Worm (Caenorhabditis elegans) whole organism, L3 larva: ENCODE data around the gene F17H10.2.
A peak's percentile ranks its signal among the peaks of the same experiment; 100 is the strongest.

Experiments
- R02D3.7 ChIP-seq: fragments of 150-350 bp; optimal IDR thresholded peaks from 2 replicates; lab custom pipeline; 2014; ENCODE audit warnings: missing biosample characterization, missing genetic modification characterization
- ceh-28 ChIP-seq: fragments of 150-350 bp; optimal IDR thresholded peaks from 2 replicates; lab custom pipeline; 2014; ENCODE audit warnings: missing biosample characterization, missing genetic modification reagents, missing genetic modification characterization
- ceh-82 ChIP-seq: fragments of 150-350 bp; optimal IDR thresholded peaks from 2 replicates; lab custom pipeline; 2014; ENCODE audit warnings: missing biosample characterization, missing genetic modification characterization
- egl-27 ChIP-seq: sonication (generic microtip); optimal IDR thresholded peaks from 4 replicates; lab custom pipeline; 2017; ENCODE audit warnings: missing biosample characterization, missing genetic modification reagents, missing genetic modification characterization
- egl-5 ChIP-seq: fragments of 150-350 bp; optimal IDR thresholded peaks from 2 replicates; lab custom pipeline; 2017; ENCODE audit warnings: missing biosample characterization, missing genetic modification reagents, missing genetic modification characterization, inconsistent platforms
- elt-1 ChIP-seq: fragments of 150-350 bp; optimal IDR thresholded peaks from 2 replicates; lab custom pipeline; 2014; ENCODE audit warnings: missing biosample characterization, missing genetic modification characterization
- elt-2 ChIP-seq: sonication (generic microtip); optimal IDR thresholded peaks from 2 replicates; lab custom pipeline; 2016; ENCODE audit warnings: missing genetic modification reagents, mild to moderate bottlenecking, missing genetic modification characterization, missing compliant biosample characterization
- elt-3 ChIP-seq, 3 experiments: fragments of 150-350 bp in 1 of 3; sonication (generic microtip) in 2 of 3; optimal IDR thresholded peaks; 2 replicates in 2 of 3; 4 replicates in 1 of 3; lab custom pipeline; 2014 to 2017; ENCODE audit warnings: missing biosample characterization in 3 of 3, missing genetic modification characterization in 3 of 3
- eor-1 ChIP-seq, 2 experiments: fragments of 150-350 bp; optimal IDR thresholded peaks; 2 replicates each; lab custom pipeline; 2014 to 2018; ENCODE audit warnings: missing biosample characterization in 2 of 2, missing genetic modification characterization in 2 of 2
- fkh-2 ChIP-seq: fragments of 150-350 bp; optimal IDR thresholded peaks from 2 replicates; lab custom pipeline; 2014; ENCODE audit warnings: missing biosample characterization, missing genetic modification reagents, missing genetic modification characterization
- fos-1 ChIP-seq: fragments of 150-350 bp; optimal IDR thresholded peaks from 2 replicates; lab custom pipeline; 2014; ENCODE audit warnings: missing biosample characterization, missing genetic modification characterization
- hmg-11 ChIP-seq: sonication (generic microtip); optimal IDR thresholded peaks from 2 replicates; lab custom pipeline; 2016; ENCODE audit warnings: missing genetic modification characterization, missing compliant biosample characterization
- jun-1 ChIP-seq: fragments of 150-350 bp; optimal IDR thresholded peaks from 2 replicates; lab custom pipeline; 2014; ENCODE audit warnings: missing biosample characterization, missing genetic modification reagents, missing genetic modification characterization
- lin-15B ChIP-seq: fragments of 150-350 bp; optimal IDR thresholded peaks from 2 replicates; lab custom pipeline; 2014; ENCODE audit warnings: missing biosample characterization, missing genetic modification characterization
- lsy-12 ChIP-seq: sonication (generic microtip); optimal IDR thresholded peaks from 2 replicates; lab custom pipeline; 2016; ENCODE audit warnings: mild to moderate bottlenecking, missing genetic modification characterization, missing compliant biosample characterization
- mdl-1 ChIP-seq: fragments of 150-350 bp; optimal IDR thresholded peaks from 2 replicates; lab custom pipeline; 2014; ENCODE audit warnings: missing biosample characterization, missing genetic modification characterization
- mml-1 ChIP-seq: fragments of 150-350 bp; sonication (generic microtip); optimal IDR thresholded peaks from 3 replicates; lab custom pipeline; 2014; ENCODE audit warnings: missing biosample characterization, missing genetic modification characterization
- nfya-1 ChIP-seq: sonication (generic microtip); optimal IDR thresholded peaks from 2 replicates; lab custom pipeline; 2017; ENCODE audit warnings: missing genetic modification characterization, mild to moderate bottlenecking, missing compliant biosample characterization, antibody characterized with exemption, moderate library complexity; ENCODE audit not compliant: insufficient read depth
- nhr-11 ChIP-seq: fragments of 150-350 bp; optimal IDR thresholded peaks from 2 replicates; lab custom pipeline; 2014; ENCODE audit warnings: missing biosample characterization, missing genetic modification characterization
- nhr-12 ChIP-seq: fragments of 150-350 bp; optimal IDR thresholded peaks from 2 replicates; lab custom pipeline; 2014; ENCODE audit warnings: missing biosample characterization, missing genetic modification characterization
- nhr-23 ChIP-seq: fragments of 150-350 bp; optimal IDR thresholded peaks from 2 replicates; lab custom pipeline; 2014; ENCODE audit warnings: missing biosample characterization, missing genetic modification reagents, missing genetic modification characterization
- nhr-237 ChIP-seq: fragments of 150-350 bp; optimal IDR thresholded peaks from 2 replicates; lab custom pipeline; 2014; ENCODE audit warnings: missing biosample characterization, missing genetic modification characterization
- nhr-25 ChIP-seq: sonication (generic microtip); optimal IDR thresholded peaks from 2 replicates; lab custom pipeline; 2017; ENCODE audit warnings: missing biosample characterization, missing genetic modification characterization
- nhr-43 ChIP-seq: sonication (generic microtip); optimal IDR thresholded peaks from 2 replicates; lab custom pipeline; 2016; ENCODE audit warnings: mild to moderate bottlenecking, missing genetic modification characterization, missing compliant biosample characterization; ENCODE audit not compliant: poor library complexity, severe bottlenecking
- nhr-67 ChIP-seq: fragments of 150-350 bp; optimal IDR thresholded peaks from 2 replicates; lab custom pipeline; 2014; ENCODE audit warnings: missing biosample characterization, missing genetic modification characterization
- nhr-76 ChIP-seq: fragments of 150-350 bp; sonication (generic microtip); optimal IDR thresholded peaks from 5 replicates; lab custom pipeline; 2014; ENCODE audit warnings: missing biosample characterization, missing genetic modification characterization
- pha-4 ChIP-seq: fragments of 150-350 bp; optimal IDR thresholded peaks from 2 replicates; lab custom pipeline; 2014; ENCODE audit warnings: missing biosample characterization, missing genetic modification reagents, missing genetic modification characterization
- pqm-1 ChIP-seq: fragments of 150-350 bp; optimal IDR thresholded peaks from 2 replicates; lab custom pipeline; 2017; ENCODE audit warnings: missing biosample characterization, missing genetic modification characterization, inconsistent platforms
- sea-2 ChIP-seq: fragments of 150-350 bp; sonication (generic microtip); optimal IDR thresholded peaks from 4 replicates; lab custom pipeline; 2014; ENCODE audit warnings: missing biosample characterization, missing genetic modification reagents, missing genetic modification characterization
- skn-1 ChIP-seq: fragments of 150-350 bp; optimal IDR thresholded peaks from 2 replicates; lab custom pipeline; 2014; ENCODE audit warnings: missing biosample characterization, missing genetic modification characterization
- snpc-4 ChIP-seq: fragments of 150-350 bp; optimal IDR thresholded peaks from 2 replicates; lab custom pipeline; 2014; ENCODE audit warnings: missing biosample characterization, missing genetic modification characterization
- tbx-2 ChIP-seq: sonication (generic microtip); optimal IDR thresholded peaks from 2 replicates; lab custom pipeline; 2016; ENCODE audit warnings: mild to moderate bottlenecking, missing genetic modification characterization, missing compliant biosample characterization
- unc-62 ChIP-seq: fragments of 150-350 bp; sonication (generic microtip); optimal IDR thresholded peaks from 4 replicates; lab custom pipeline; 2014; ENCODE audit warnings: missing biosample characterization, missing genetic modification reagents, missing genetic modification characterization
- zag-1 ChIP-seq: fragments of 150-350 bp; optimal IDR thresholded peaks from 2 replicates; lab custom pipeline; 2014; ENCODE audit warnings: missing biosample characterization, missing genetic modification characterization
- ztf-11 ChIP-seq: fragments of 150-350 bp; optimal IDR thresholded peaks from 2 replicates; lab custom pipeline; 2014; ENCODE audit warnings: missing biosample characterization, missing genetic modification characterization

F17H10.2 gene

ce11 chrX:13113457-13113856 is at the start of gene F17H10.2:
TSS of gene F17H10.2 (plus strand) at chrX:13113772.
- TF ChIP-seq pha-4 (tag; lab: Kevin White, UChicago) (no peak), nhr-25 (tag; lab: Kevin White, UChicago) (peak; percentile 63), nfya-1 (no peak), snpc-4 (tag; lab: Kevin White, UChicago) (no peak), fos-1 (tag; lab: Kevin White, UChicago) (no peak), tbx-2 (tag; lab: Kevin White, UChicago) (no peak), R02D3.7 (no peak), nhr-11 (tag; lab: Kevin White, UChicago) (no peak), ceh-82 (no peak), nhr-43 (tag; lab: Kevin White, UChicago) (peak; percentile 12)

- TF ChIP-seq elt-1 (no peak), pha-4 (tag; lab: Kevin White, UChicago) (no peak), snpc-4 (tag; lab: Kevin White, UChicago) (no peak), nhr-23 (no peak), egl-27 (tag; lab: Kevin White, UChicago) (no peak), lin-15B (tag; lab: Kevin White, UChicago) (no peak)
These were observed 42.5 kb upstream of the F17H10.2 start, which contains the start of gene cpx-2 for ce11 chrX:13071120-13071519. TSS of gene cpx-2 (minus strand) at chrX:13071220.

ce11 chrX:13074373-13074772 is 39.2 kb upstream of the F17H10.2 start, which contains the start of gene ceh-28:
TSS of gene ceh-28 (plus strand) at chrX:13074673.
- TF ChIP-seq zag-1 (tag; lab: Kevin White, UChicago) (no peak), nhr-12 (tag; lab: Kevin White, UChicago) (no peak), nhr-23 (no peak), lsy-12 (tag; lab: Kevin White, UChicago) (no peak), nhr-67 (tag; lab: Kevin White, UChicago) (no peak), eor-1 (tag; optimal IDR thresholded peaks at IDR 0.05; lab: Kevin White, UChicago) (no peak), pha-4 (tag; lab: Kevin White, UChicago) (no peak), skn-1 (no peak), hmg-11 (tag; lab: Kevin White, UChicago) (no peak), egl-5 (no peak), mdl-1 (no peak), pqm-1 (tag; lab: Kevin White, UChicago) (no peak)
- TF ChIP-seq, all 47 proteins: peak for 0

ce11 chrX:13077872-13078271 is 35.7 kb upstream of the F17H10.2 start, which contains the start of gene K03A11.4:
TSS of gene K03A11.4 (plus strand) at chrX:13078172.
- no peak for TF ChIP-seq mml-1 (tag; lab: Kevin White, UChicago)
- TF ChIP-seq ceh-28 (tag; lab: Kevin White, UChicago): no peak
- no peak for TF ChIP-seq nhr-237 (tag; lab: Kevin White, UChicago)
- TF ChIP-seq nhr-76 (tag; lab: Kevin White, UChicago): no peak
- no peak for TF ChIP-seq nhr-43 (tag; lab: Kevin White, UChicago)
- TF ChIP-seq ztf-11 (tag; lab: Kevin White, UChicago): no peak
- TF ChIP-seq nhr-25 (tag; lab: Kevin White, UChicago): no peak
- no peak for TF ChIP-seq skn-1
- no peak for TF ChIP-seq ceh-82
- no peak for TF ChIP-seq jun-1
- no peak for TF ChIP-seq fos-1 (tag; lab: Kevin White, UChicago)
- TF ChIP-seq nhr-12 (tag; lab: Kevin White, UChicago): no peak
- no peak for TF ChIP-seq sea-2 (GFP tag; lab: Kevin White, UChicago)
- TF ChIP-seq tbx-2 (tag; lab: Kevin White, UChicago): no peak
- TF ChIP-seq R02D3.7: no peak
- no peak for TF ChIP-seq elt-3 (tag; optimal IDR thresholded peaks at IDR 0.05; lab: Kevin White, UChicago)
- TF ChIP-seq elt-2 (tag; lab: Kevin White, UChicago): no peak
- no peak for TF ChIP-seq fkh-2 (tag; lab: Kevin White, UChicago)
- TF ChIP-seq unc-62 (GFP tag; lab: Kevin White, UChicago): no peak
- TF ChIP-seq nhr-67 (tag; lab: Kevin White, UChicago): no peak
